Fruit fly (Drosophila melanogaster): ENCODE results near the gene tara.
A peak's percentile ranks its signal among the peaks of the same experiment; 100 is the strongest.

tara gene

DNA sequence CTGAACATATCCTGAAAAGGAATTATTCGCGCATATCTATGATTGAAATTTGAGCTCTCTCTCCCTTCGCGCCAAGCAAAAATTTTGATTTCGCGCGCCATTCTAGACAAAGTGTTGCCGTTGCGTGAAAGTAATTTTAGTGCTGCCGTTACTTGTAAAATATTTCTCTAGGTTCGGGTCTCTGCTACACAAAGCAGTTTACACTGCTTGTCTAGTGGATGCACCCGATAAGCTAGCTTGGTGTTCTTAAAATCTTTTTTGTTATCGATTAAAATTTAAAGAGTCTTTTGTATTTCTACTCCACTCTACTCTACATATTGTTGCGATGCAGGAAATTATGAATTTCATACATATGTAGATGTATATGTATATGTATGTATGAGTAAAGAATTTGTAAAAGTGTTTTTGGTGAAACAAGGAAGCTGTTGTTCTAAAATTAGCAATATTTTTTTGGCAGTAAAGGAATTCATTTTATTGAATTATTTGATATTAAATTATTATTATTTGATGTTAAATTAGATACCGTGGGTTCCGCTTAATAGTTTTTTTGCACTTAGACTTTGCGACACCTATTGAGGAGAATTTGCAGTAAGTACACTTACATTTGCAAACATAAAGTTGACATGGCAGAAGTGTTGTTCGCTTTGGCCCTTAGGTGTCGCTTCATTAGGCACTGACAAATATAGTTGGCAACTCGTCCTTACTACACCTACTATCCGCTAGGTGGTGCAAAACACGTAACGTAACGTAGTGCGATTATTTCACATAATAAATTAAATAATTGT is 35.1 kb downstream of the tara start (continued):
- TF ChIP-seq kah (GFP tag; optimal IDR thresholded peaks at IDR 0.05) = peak; percentile 63
- TF ChIP-seq Dll (GFP tag; IDR thresholded peaks at IDR 0.05; ENCODE audit: partially characterized antibody) = no peak; the same call in 3 of the 4 replicates
- peak; percentile 23 for TF ChIP-seq trh (GFP tag; optimal IDR thresholded peaks at IDR 0.05)
- peak; percentile 31 for TF ChIP-seq HLH54F (GFP tag; optimal IDR thresholded peaks at IDR 0.05)
- peak; percentile 51 to 68 for TF ChIP-seq chif (GFP tag; optimal IDR thresholded peaks at IDR 0.05)
- peak; percentile 59 for TF ChIP-seq Antp (GFP tag; optimal IDR thresholded peaks at IDR 0.05)
- peak; percentile 64 for TF ChIP-seq ranshi (GFP tag; IDR thresholded peaks at IDR 0.05)
- no peak for TF ChIP-seq hkb (optimal IDR thresholded peaks at IDR 0.05)
- peak; percentile 69 for TF ChIP-seq hkb (GFP tag; IDR thresholded peaks at IDR 0.05)
- peak; percentile 29 for TF ChIP-seq p53 (GFP tag; optimal IDR thresholded peaks at IDR 0.05)
- TF ChIP-seq CG1792 (GFP tag; optimal IDR thresholded peaks at IDR 0.05) = peak; percentile 26
- TF ChIP-seq run (tag; optimal IDR thresholded peaks at IDR 0.05) = no peak
- TF ChIP-seq Aef1 (GFP tag; IDR thresholded peaks at IDR 0.05) = peak; percentile 63
- no peak for TF ChIP-seq exex (tag; optimal IDR thresholded peaks at IDR 0.05)
- TF ChIP-seq CG5953 (GFP tag; IDR thresholded peaks at IDR 0.05) = 0 out of 2 replicates have a peak, but pooled peaks have one; percentile 5
- TF ChIP-seq Drgx (GFP tag; IDR thresholded peaks at IDR 0.05) = no peak; the same call in 1 of the 2 replicates
- TF ChIP-seq CG9215 (GFP tag; IDR thresholded peaks at IDR 0.05) = peak; percentile 49
- peak; percentile 61 for TF ChIP-seq Dbx (GFP tag; IDR thresholded peaks at IDR 0.05)
- TF ChIP-seq sima (GFP tag; optimal IDR thresholded peaks at IDR 0.05) = no peak
- TF ChIP-seq CG13123 (GFP tag; optimal IDR thresholded peaks at IDR 0.05) = no peak
- no peak for TF ChIP-seq CG15479 (GFP tag; optimal IDR thresholded peaks at IDR 0.05)
- TF ChIP-seq NC2α (GFP tag; optimal IDR thresholded peaks at IDR 0.05) = peak; percentile 24
- no peak for TF ChIP-seq fd102C (GFP tag; optimal IDR thresholded peaks at IDR 0.05)
- peak; percentile 93 for TF ChIP-seq CG17912 (GFP tag; optimal IDR thresholded peaks at IDR 0.05)
- no peak for TF ChIP-seq CG4282 (GFP tag; optimal IDR thresholded peaks at IDR 0.05)
- TF ChIP-seq CG17361 (GFP tag; IDR thresholded peaks at IDR 0.05) = peak; percentile 73
- peak; percentile 67 for TF ChIP-seq CG1602 (GFP tag; optimal IDR thresholded peaks at IDR 0.05)
- TF ChIP-seq CrebB (tag; optimal IDR thresholded peaks at IDR 0.05) = peak; percentile 23
- TF ChIP-seq CG6854 (GFP tag; optimal IDR thresholded peaks at IDR 0.05) = peak; percentile 55
- peak; percentile 60 for TF ChIP-seq pfk (GFP tag; optimal IDR thresholded peaks at IDR 0.05)
- TF ChIP-seq fu2 (GFP tag; optimal IDR thresholded peaks at IDR 0.05) = peak; percentile 30
- TF ChIP-seq CG9609 (GFP tag; optimal IDR thresholded peaks at IDR 0.05) = peak; percentile 72
- peak; percentile 97 for TF ChIP-seq HLHmδ (GFP tag; optimal IDR thresholded peaks at IDR 0.05)
- TF ChIP-seq CG18262 (tag; optimal IDR thresholded peaks at IDR 0.05) = peak; percentile 57
- TF ChIP-seq CG12155 (GFP tag; optimal IDR thresholded peaks at IDR 0.05) = peak; percentile 43
- no peak for TF ChIP-seq CG7963 (GFP tag; IDR thresholded peaks at IDR 0.05; ENCODE audit: partially characterized antibody)
- no peak for TF ChIP-seq dmrt99B (tag; optimal IDR thresholded peaks at IDR 0.05)
- TF ChIP-seq CG18764 (GFP tag; optimal IDR thresholded peaks at IDR 0.05) = peak; percentile 63
- TF ChIP-seq ro (GFP tag; IDR thresholded peaks at IDR 0.05) = peak; percentile 11; the same call in 1 of the 2 replicates
- TF ChIP-seq Optix (GFP tag; IDR thresholded peaks at IDR 0.05) = peak; percentile 48
- peak; percentile 84 for TF ChIP-seq vvl (GFP tag; IDR thresholded peaks at IDR 0.05)
- TF ChIP-seq pum (GFP tag; optimal IDR thresholded peaks at IDR 0.05) = peak; percentile 68
- no peak for TF ChIP-seq CG31388 (GFP tag; optimal IDR thresholded peaks at IDR 0.05)
- no peak for TF ChIP-seq CG8281 (tag; optimal IDR thresholded peaks at IDR 0.05)
- no peak for TF ChIP-seq gem (tag; optimal IDR thresholded peaks at IDR 0.05)
- TF ChIP-seq amos (GFP tag; IDR thresholded peaks at IDR 0.05; ENCODE audit: partially characterized antibody) = peak; percentile 69
- peak; percentile 88 for TF ChIP-seq Dref (GFP tag; IDR thresholded peaks at IDR 0.05)
- peak; percentile 45 for TF ChIP-seq phol (tag; optimal IDR thresholded peaks at IDR 0.05)
- peak; percentile 9 for TF ChIP-seq ERR (GFP tag; optimal IDR thresholded peaks at IDR 0.05)
- TF ChIP-seq tx (GFP tag; optimal IDR thresholded peaks at IDR 0.05) = peak; percentile 45
